Fruit fly (Drosophila melanogaster) whole organism, embryonic: ENCODE results near the gene tbrd-1.

Source experiments
- Asciz ChIP-seq: fragments of 200-800 bp; sonication (Bioruptor generic); optimal IDR thresholded peaks from 2 replicates; lab custom pipeline; 2017; ENCODE audit warnings: missing biosample characterization, mild to moderate bottlenecking, missing genetic modification characterization, missing genetic modification reagents
- Atf-2 ChIP-seq: fragments of 200-800 bp; sonication (Bioruptor generic); optimal IDR thresholded peaks from 2 replicates; lab custom pipeline; 2016; ENCODE audit warnings: missing biosample characterization, missing genetic modification characterization
- CG10979 ChIP-seq: fragments of 200-800 bp; sonication (Bioruptor generic); optimal IDR thresholded peaks from 2 replicates; lab custom pipeline; 2018; ENCODE audit warnings: missing biosample characterization, mild to moderate bottlenecking, missing genetic modification characterization, moderate library complexity
- CG12219 ChIP-seq: fragments of 200-800 bp; sonication (Bioruptor generic); optimal IDR thresholded peaks from 3 replicates; lab custom pipeline; 2018; ENCODE audit warnings: missing biosample characterization, mild to moderate bottlenecking, missing genetic modification characterization
- CG12236 ChIP-seq: fragments of 200-800 bp; sonication (Bioruptor generic); optimal IDR thresholded peaks from 2 replicates; lab custom pipeline; 2016; ENCODE audit warnings: missing biosample characterization, missing genetic modification characterization
- CG12744 ChIP-seq: fragments of 200-800 bp; sonication (Bioruptor generic); optimal IDR thresholded peaks from 2 replicates; lab custom pipeline; 2016; ENCODE audit warnings: missing biosample characterization, missing genetic modification characterization
- CG14860 ChIP-seq: fragments of 200-800 bp; sonication (Bioruptor generic); IDR thresholded peaks from 3 replicates; pipeline ENCODE4 v1.3.6; 2022; ENCODE audit warnings: missing biosample characterization, missing genetic modification characterization; ENCODE audit not compliant: partially characterized antibody
- CG1529 ChIP-seq: fragments of 200-800 bp; sonication (Bioruptor generic); optimal IDR thresholded peaks from 3 replicates; lab custom pipeline; 2018; ENCODE audit warnings: missing biosample characterization, missing genetic modification characterization
- CG17361 ChIP-seq: fragments of 200-800 bp; sonication (Bioruptor generic); IDR thresholded peaks from 3 replicates; pipeline ENCODE4 v1.3.6; 2022; ENCODE audit warnings: missing biosample characterization, missing genetic modification characterization
- CG17612 ChIP-seq: fragments of 200-800 bp; sonication (Bioruptor generic); IDR thresholded peaks from 2 replicates; pipeline ENCODE4 v1.3.6; 2022; ENCODE audit warnings: missing biosample characterization, missing genetic modification characterization
- CG1792 ChIP-seq: fragments of 200-800 bp; sonication (Bioruptor generic); optimal IDR thresholded peaks from 2 replicates; lab custom pipeline; 2016; ENCODE audit warnings: missing biosample characterization, missing genetic modification characterization
- CG30403 ChIP-seq: fragments of 200-800 bp; sonication (Bioruptor generic); optimal IDR thresholded peaks from 3 replicates; lab custom pipeline; 2016; ENCODE audit warnings: missing biosample characterization, missing genetic modification characterization
- CG31365 ChIP-seq: fragments of 200-800 bp; sonication (Bioruptor generic); optimal IDR thresholded peaks from 2 replicates; lab custom pipeline; 2018; ENCODE audit warnings: missing biosample characterization, mild to moderate bottlenecking, missing genetic modification characterization
- CG3995 ChIP-seq: fragments of 200-800 bp; sonication (Bioruptor generic); optimal IDR thresholded peaks from 3 replicates; lab custom pipeline; 2016; ENCODE audit warnings: missing biosample characterization, missing genetic modification characterization
- CG4617 ChIP-seq: fragments of 200-800 bp; sonication (Bioruptor generic); optimal IDR thresholded peaks from 3 replicates; lab custom pipeline; 2016; ENCODE audit warnings: missing biosample characterization, missing genetic modification characterization, borderline replicate concordance
- CG7987 ChIP-seq: fragments of 200-800 bp; sonication (Bioruptor generic); optimal IDR thresholded peaks from 2 replicates; lab custom pipeline; 2018; ENCODE audit warnings: missing biosample characterization, mild to moderate bottlenecking, missing genetic modification characterization, moderate library complexity
- CG8388 ChIP-seq: fragments of 200-800 bp; sonication (Bioruptor generic); optimal IDR thresholded peaks from 2 replicates; lab custom pipeline; 2019; ENCODE audit warnings: missing biosample characterization, mild to moderate bottlenecking, missing genetic modification characterization, moderate library complexity
- CG8924 ChIP-seq: fragments of 200-800 bp; optimal IDR thresholded peaks from 3 replicates; lab custom pipeline; 2019; ENCODE audit warnings: missing biosample characterization, mild to moderate bottlenecking, missing genetic modification characterization, moderate library complexity
- Ets97D ChIP-seq: fragments of 200-800 bp; sonication (Bioruptor generic); optimal IDR thresholded peaks from 3 replicates; lab custom pipeline; 2016; ENCODE audit warnings: missing biosample characterization, missing genetic modification characterization
- Gug ChIP-seq: fragments of 200-800 bp; sonication (Bioruptor generic); IDR thresholded peaks from 4 replicates; pipeline ENCODE4 v1.3.6; 2022; ENCODE audit warnings: missing biosample characterization, missing genetic modification characterization
- Hey ChIP-seq: fragments of 200-800 bp; sonication (Bioruptor generic); optimal IDR thresholded peaks from 3 replicates; lab custom pipeline; 2018; ENCODE audit warnings: missing biosample characterization, mild to moderate bottlenecking, missing genetic modification characterization
- HmgZ ChIP-seq: fragments of 200-800 bp; sonication (Bioruptor generic); optimal IDR thresholded peaks from 2 replicates; lab custom pipeline; 2018; ENCODE audit warnings: missing biosample characterization, mild to moderate bottlenecking, missing genetic modification characterization
- Hr3 ChIP-seq: fragments of 200-800 bp; sonication (Bioruptor generic); optimal IDR thresholded peaks from 3 replicates; lab custom pipeline; 2016; ENCODE audit warnings: missing biosample characterization, missing genetic modification characterization
- PHDP ChIP-seq: fragments of 200-800 bp; sonication (Bioruptor generic); optimal IDR thresholded peaks from 3 replicates; lab custom pipeline; 2018; ENCODE audit warnings: missing biosample characterization, mild to moderate bottlenecking, missing genetic modification characterization, moderate library complexity
- Sox102F ChIP-seq: fragments of 200-800 bp; sonication (Bioruptor generic); optimal IDR thresholded peaks from 2 replicates; lab custom pipeline; 2018; ENCODE audit warnings: missing biosample characterization, mild to moderate bottlenecking, missing genetic modification characterization, moderate library complexity
- Stat92E ChIP-seq, 3 experiments: fragments of >200 bp in 2 of 3; fragments of 200-800 bp in 1 of 3; sonication (Bioruptor generic) in 1 of 3; optimal IDR thresholded peaks; 2 replicates each; lab custom pipeline; 2017 to 2019; ENCODE audit warnings: missing biosample characterization in 3 of 3, missing genetic modification characterization in 3 of 3, mild to moderate bottlenecking in 1 of 3, moderate library complexity in 1 of 3
- abd-A ChIP-seq: fragments of 200-800 bp; sonication (Bioruptor generic); optimal IDR thresholded peaks from 3 replicates; lab custom pipeline; 2019; ENCODE audit warnings: missing biosample characterization, mild to moderate bottlenecking, missing genetic modification characterization, moderate library complexity
- az2 ChIP-seq: fragments of 200-800 bp; sonication (Bioruptor generic); optimal IDR thresholded peaks from 3 replicates; lab custom pipeline; 2016; ENCODE audit warnings: missing biosample characterization, missing genetic modification characterization
- bcd ChIP-seq: fragments of 200-800 bp; sonication (Bioruptor generic); optimal IDR thresholded peaks from 2 replicates; lab custom pipeline; 2017; ENCODE audit warnings: missing biosample characterization, mild to moderate bottlenecking, missing genetic modification characterization
- cato ChIP-seq: fragments of 200-800 bp; sonication (Bioruptor generic); optimal IDR thresholded peaks from 2 replicates; lab custom pipeline; 2016; ENCODE audit warnings: missing biosample characterization, missing genetic modification characterization, borderline replicate concordance
- dan ChIP-seq: fragments of 200-800 bp; sonication (Bioruptor generic); IDR thresholded peaks from 2 replicates; pipeline ENCODE4 v1.3.6; 2022; ENCODE audit warnings: missing biosample characterization, missing genetic modification characterization
- en ChIP-seq: fragments of 200-800 bp; sonication (Bioruptor generic); optimal IDR thresholded peaks from 2 replicates; lab custom pipeline; 2016; ENCODE audit warnings: missing biosample characterization, missing genetic modification characterization
- exex ChIP-seq: fragments of 200-800 bp; sonication (Bioruptor generic); optimal IDR thresholded peaks from 4 replicates; lab custom pipeline; 2018; ENCODE audit warnings: missing biosample characterization, mild to moderate bottlenecking, missing genetic modification characterization, moderate library complexity
- fd64A ChIP-seq: fragments of 200-800 bp; sonication (Bioruptor generic); optimal IDR thresholded peaks from 3 replicates; lab custom pipeline; 2018; ENCODE audit warnings: missing biosample characterization, mild to moderate bottlenecking, missing genetic modification characterization
- fru ChIP-seq: fragments of >200 bp; optimal IDR thresholded peaks from 2 replicates; lab custom pipeline; 2017
- fu2 ChIP-seq: fragments of 200-800 bp; sonication (Bioruptor generic); optimal IDR thresholded peaks from 2 replicates; lab custom pipeline; 2016; ENCODE audit warnings: missing biosample characterization, missing genetic modification characterization
- gfzf ChIP-seq: fragments of 200-800 bp; sonication (Bioruptor generic); optimal IDR thresholded peaks from 2 replicates; lab custom pipeline; 2016; ENCODE audit warnings: missing biosample characterization, mild to moderate bottlenecking, missing genetic modification characterization, moderate library complexity
- h ChIP-seq: fragments of >200 bp; optimal IDR thresholded peaks from 2 replicates; lab custom pipeline; 2017
- jumu ChIP-seq: fragments of 200-800 bp; sonication (Bioruptor generic); optimal IDR thresholded peaks from 3 replicates; lab custom pipeline; 2016; ENCODE audit warnings: missing biosample characterization, missing genetic modification characterization
- knrl ChIP-seq: fragments of 200-800 bp; sonication (Bioruptor generic); IDR thresholded peaks from 3 replicates; pipeline ENCODE4 v1.3.6; 2022; ENCODE audit warnings: missing biosample characterization, missing genetic modification characterization; ENCODE audit not compliant: partially characterized antibody
- nau ChIP-seq: fragments of 200-800 bp; sonication (Bioruptor generic); optimal IDR thresholded peaks from 3 replicates; lab custom pipeline; 2017; ENCODE audit warnings: missing biosample characterization, mild to moderate bottlenecking, missing genetic modification characterization, missing genetic modification reagents
- onecut ChIP-seq: fragments of 200-800 bp; sonication (Bioruptor generic); IDR thresholded peaks from 2 replicates; pipeline ENCODE4 v1.3.6; 2022; ENCODE audit warnings: missing biosample characterization, missing genetic modification characterization
- org-1 ChIP-seq: fragments of 200-800 bp; sonication (Bioruptor generic); optimal IDR thresholded peaks from 2 replicates; lab custom pipeline; 2017; ENCODE audit warnings: missing biosample characterization, missing genetic modification characterization
- sna ChIP-seq: fragments of 200-800 bp; sonication (Bioruptor generic); IDR thresholded peaks from 2 replicates; pipeline ENCODE4 v1.3.6; 2022; ENCODE audit warnings: missing biosample characterization, missing genetic modification characterization; ENCODE audit not compliant: partially characterized antibody
- stc ChIP-seq: fragments of 200-800 bp; sonication (Bioruptor generic); IDR thresholded peaks from 2 replicates; pipeline ENCODE4 v1.3.6; 2022; ENCODE audit warnings: missing biosample characterization, missing genetic modification characterization
- ttk ChIP-seq: fragments of 200-800 bp; sonication (Bioruptor generic); IDR thresholded peaks from 2 replicates; pipeline ENCODE4 v2.1.2; 2022; ENCODE audit warnings: missing biosample characterization, missing genetic modification characterization
- unc-4 ChIP-seq: fragments of 200-800 bp; sonication (Bioruptor generic); IDR thresholded peaks from 2 replicates; pipeline ENCODE4 v1.3.6; 2022; ENCODE audit warnings: missing biosample characterization, missing genetic modification characterization; ENCODE audit not compliant: partially characterized antibody
- unpg ChIP-seq: fragments of 200-800 bp; sonication (Bioruptor generic); optimal IDR thresholded peaks from 3 replicates; lab custom pipeline; 2018; ENCODE audit warnings: missing biosample characterization, mild to moderate bottlenecking, missing genetic modification characterization, moderate library complexity
- wor ChIP-seq: fragments of 200-800 bp; sonication (Bioruptor generic); IDR thresholded peaks from 2 replicates; pipeline ENCODE4 v1.3.6; 2022; ENCODE audit warnings: missing biosample characterization, missing genetic modification characterization

tbrd-1 gene

dm6 chr3R:23886270-23887095 is 6.9 kb downstream of the tbrd-1 start (continued):
- TF ChIP-seq CG12236 (GFP tag; lab: Kevin White, UChicago) (peak; percentile 58), nau (GFP tag; lab: Kevin White, UChicago) (peak; percentile 62), fd64A (GFP tag; lab: Kevin White, UChicago) (peak; percentile 65), jumu (peak; percentile 56), ttk (GFP tag; lab: Robert Waterston, UW) (peak; percentile 81), CG17361 (GFP tag; lab: Robert Waterston, UW) (peak; percentile 90), onecut (peak; percentile 77), Ets97D (GFP tag; lab: Kevin White, UChicago) (peak; percentile 37), dan (GFP tag; lab: Robert Waterston, UW) (peak; percentile 57; the same call in 1 of the 2 replicates), h (no peak), unpg (peak; percentile 92), bcd (GFP tag; lab: Kevin White, UChicago) (peak; percentile 78), Atf-2 (GFP tag; lab: Kevin White, UChicago) (peak; percentile 78), CG12219 (GFP tag; lab: Kevin White, UChicago) (peak; percentile 84), CG14860 (no peak), CG4617 (GFP tag; lab: Kevin White, UChicago) (peak; percentile 37), fu2 (GFP tag; lab: Kevin White, UChicago) (peak; percentile 10), CG12744 (GFP tag; lab: Kevin White, UChicago) (peak; percentile 70), PHDP (tag; lab: Kevin White, UChicago) (peak; percentile 86), cato (GFP tag; lab: Kevin White, UChicago) (peak; percentile 78), wor (GFP tag; lab: Robert Waterston, UW) (peak; percentile 72), org-1 (GFP tag; lab: Kevin White, UChicago) (peak; percentile 73), Hr3 (GFP tag; lab: Kevin White, UChicago) (peak; percentile 83), Stat92E (GFP tag; optimal IDR thresholded peaks at IDR 0.05; lab: Kevin White, UChicago) (no peak), CG17612 (GFP tag; lab: Robert Waterston, UW) (no peak), fru (lab: Kevin White, UChicago) (no peak), CG1792 (GFP tag; lab: Kevin White, UChicago) (peak; percentile 44), CG31365 (tag; lab: Kevin White, UChicago) (no peak), CG8388 (GFP tag; lab: Kevin White, UChicago) (peak; percentile 91), Sox102F (GFP tag; lab: Kevin White, UChicago) (peak; percentile 88), gfzf (GFP tag; lab: Kevin White, UChicago) (no peak), stc (peak; percentile 70), HmgZ (tag; lab: Kevin White, UChicago) (peak; percentile 59), Asciz (peak; percentile 84), CG8924 (peak; percentile 95), az2 (GFP tag; lab: Kevin White, UChicago) (peak; percentile 90), CG30403 (GFP tag; lab: Kevin White, UChicago) (peak; percentile 88), knrl (GFP tag; lab: Robert Waterston, UW) (no peak), CG1529 (GFP tag; lab: Kevin White, UChicago) (peak; percentile 83), Gug (GFP tag; lab: Robert Waterston, UW) (peak; percentile 52; the same call in 3 of the 4 replicates), abd-A (tag; lab: Kevin White, UChicago) (no peak), Hey (no peak), exex (tag; lab: Kevin White, UChicago) (peak; percentile 11), CG3995 (GFP tag; lab: Kevin White, UChicago) (no peak), sna (GFP tag; lab: Robert Waterston, UW) (no peak), CG7987 (GFP tag; lab: Kevin White, UChicago) (peak; percentile 3), en (GFP tag; lab: Kevin White, UChicago) (peak; percentile 65), CG10979 (peak; percentile 97), unc-4 (GFP tag; lab: Robert Waterston, UW) (no peak)
